Worm (Caenorhabditis elegans) whole organism, mixed stage, embryonic: Measurements from ENCODE around the gene wht-2.
A peak's percentile ranks its signal among the peaks of the same experiment; 100 is the strongest.

Experiments
- M03D4.4 ChIP-seq: sonication (generic microtip); optimal IDR thresholded peaks from 2 replicates; lab custom pipeline; 2017; ENCODE audit warnings: mild to moderate bottlenecking, missing genetic modification characterization, missing compliant biosample characterization
- bed-3 ChIP-seq: fragments of 200-800 bp; sonication (Bioruptor generic); optimal IDR thresholded peaks from 3 replicates; lab custom pipeline; 2018; ENCODE audit warnings: mild to moderate bottlenecking, missing genetic modification characterization, moderate library complexity, missing compliant biosample characterization
- blmp-1 ChIP-seq: fragments of 150-350 bp; optimal IDR thresholded peaks from 2 replicates; lab custom pipeline; 2014; ENCODE audit warnings: missing biosample characterization, missing genetic modification characterization
- ceh-39 ChIP-seq: fragments of 150-350 bp; optimal IDR thresholded peaks from 2 replicates; lab custom pipeline; 2014; ENCODE audit warnings: missing biosample characterization, missing genetic modification characterization
- ceh-43 ChIP-seq: fragments of 200-800 bp; sonication (Bioruptor generic); optimal IDR thresholded peaks from 2 replicates; lab custom pipeline; 2018; ENCODE audit warnings: mild to moderate bottlenecking, missing genetic modification characterization, moderate library complexity, missing compliant biosample characterization
- ceh-83 ChIP-seq: fragments of 200-800 bp; sonication (Bioruptor generic); optimal IDR thresholded peaks from 2 replicates; lab custom pipeline; 2018; ENCODE audit warnings: mild to moderate bottlenecking, missing genetic modification characterization, missing compliant biosample characterization
- ces-1 ChIP-seq: fragments of 150-350 bp; optimal IDR thresholded peaks from 2 replicates; lab custom pipeline; 2014; ENCODE audit warnings: missing biosample characterization, missing genetic modification reagents, missing genetic modification characterization
- cnd-1 ChIP-seq: fragments of 200-800 bp; sonication (Bioruptor generic); optimal IDR thresholded peaks from 2 replicates; lab custom pipeline; 2018; ENCODE audit warnings: mild to moderate bottlenecking, missing genetic modification characterization, missing compliant biosample characterization
- drap-1 ChIP-seq: fragments of 200-800 bp; sonication (Bioruptor generic); optimal IDR thresholded peaks from 3 replicates; lab custom pipeline; 2018; ENCODE audit warnings: mild to moderate bottlenecking, missing genetic modification characterization, missing compliant biosample characterization
- elt-1 ChIP-seq: sonication (generic microtip); optimal IDR thresholded peaks from 2 replicates; lab custom pipeline; 2017; ENCODE audit warnings: missing genetic modification characterization, mild to moderate bottlenecking, missing compliant biosample characterization, antibody characterized with exemption, moderate library complexity, borderline replicate concordance; ENCODE audit not compliant: insufficient read depth
- elt-3 ChIP-seq: fragments of 150-350 bp; optimal IDR thresholded peaks from 2 replicates; lab custom pipeline; 2014; ENCODE audit warnings: missing biosample characterization, missing genetic modification characterization
- flh-1 ChIP-seq: fragments of 200-800 bp; sonication (Bioruptor generic); optimal IDR thresholded peaks from 2 replicates; lab custom pipeline; 2018; ENCODE audit warnings: mild to moderate bottlenecking, missing genetic modification characterization, moderate library complexity, missing compliant biosample characterization
- ham-2 ChIP-seq: fragments of 200-800 bp; sonication (Bioruptor generic); optimal IDR thresholded peaks from 2 replicates; lab custom pipeline; 2018; ENCODE audit warnings: mild to moderate bottlenecking, missing genetic modification characterization, missing compliant biosample characterization
- lin-13 ChIP-seq: fragments of 150-350 bp; optimal IDR thresholded peaks from 2 replicates; lab custom pipeline; 2014; ENCODE audit warnings: missing biosample characterization, missing genetic modification characterization
- lin-32 ChIP-seq: fragments of 200-800 bp; sonication (Bioruptor generic); optimal IDR thresholded peaks from 2 replicates; lab custom pipeline; 2018; ENCODE audit warnings: mild to moderate bottlenecking, missing genetic modification characterization, missing compliant biosample characterization
- lsy-2 ChIP-seq: fragments of 150-350 bp; optimal IDR thresholded peaks from 2 replicates; lab custom pipeline; 2014; ENCODE audit warnings: missing biosample characterization, missing genetic modification characterization
- mab-5 ChIP-seq: fragments of 150-350 bp; optimal IDR thresholded peaks from 2 replicates; lab custom pipeline; 2014; ENCODE audit warnings: missing biosample characterization, missing genetic modification characterization
- mep-1 ChIP-seq: fragments of 150-350 bp; optimal IDR thresholded peaks from 2 replicates; lab custom pipeline; 2017; ENCODE audit warnings: missing biosample characterization, missing genetic modification reagents, missing genetic modification characterization, inconsistent platforms
- mls-2 ChIP-seq: sonication (generic microtip); optimal IDR thresholded peaks from 2 replicates; lab custom pipeline; 2016; ENCODE audit warnings: mild to moderate bottlenecking, missing genetic modification characterization, moderate library complexity, missing compliant biosample characterization
- nhr-12 ChIP-seq: fragments of 150-350 bp; optimal IDR thresholded peaks from 2 replicates; lab custom pipeline; 2014; ENCODE audit warnings: missing biosample characterization, missing genetic modification characterization
- nhr-2 ChIP-seq: fragments of 150-350 bp; optimal IDR thresholded peaks from 2 replicates; lab custom pipeline; 2014; ENCODE audit warnings: missing biosample characterization, missing genetic modification characterization
- nhr-237 ChIP-seq: fragments of 150-350 bp; optimal IDR thresholded peaks from 2 replicates; lab custom pipeline; 2014; ENCODE audit warnings: missing biosample characterization, missing genetic modification characterization
- nhr-28 ChIP-seq: fragments of 150-350 bp; optimal IDR thresholded peaks from 2 replicates; lab custom pipeline; 2014; ENCODE audit warnings: missing biosample characterization, missing genetic modification characterization
- nhr-76 ChIP-seq: sonication (generic microtip); optimal IDR thresholded peaks from 2 replicates; lab custom pipeline; 2017; ENCODE audit warnings: missing biosample characterization, missing genetic modification characterization
- pha-4 ChIP-seq: fragments of 150-350 bp; optimal IDR thresholded peaks from 2 replicates; lab custom pipeline; 2018; ENCODE audit warnings: missing biosample characterization, missing genetic modification reagents, missing genetic modification characterization
- sem-2 ChIP-seq: fragments of 200-800 bp; sonication (Bioruptor generic); optimal IDR thresholded peaks from 2 replicates; lab custom pipeline; 2018; ENCODE audit warnings: mild to moderate bottlenecking, missing genetic modification characterization, missing compliant biosample characterization
- snpc-4 ChIP-seq: fragments of 150-350 bp; optimal IDR thresholded peaks from 2 replicates; lab custom pipeline; 2014; ENCODE audit warnings: missing biosample characterization, missing genetic modification characterization
- sptf-1 ChIP-seq: sonication (generic microtip); optimal IDR thresholded peaks from 2 replicates; lab custom pipeline; 2017; ENCODE audit warnings: mild to moderate bottlenecking, missing genetic modification characterization, moderate library complexity, missing compliant biosample characterization
- tbx-8 ChIP-seq: fragments of 200-800 bp; sonication (Bioruptor generic); optimal IDR thresholded peaks from 2 replicates; lab custom pipeline; 2018; ENCODE audit warnings: mild to moderate bottlenecking, missing genetic modification characterization, moderate library complexity, missing compliant biosample characterization
- unc-120 ChIP-seq: sonication (generic microtip); optimal IDR thresholded peaks from 2 replicates; lab custom pipeline; 2017; ENCODE audit warnings: missing genetic modification characterization, missing compliant biosample characterization; ENCODE audit not compliant: poor library complexity, severe bottlenecking
- unc-39 ChIP-seq: fragments of 150-350 bp; optimal IDR thresholded peaks from 2 replicates; lab custom pipeline; 2014; ENCODE audit warnings: missing biosample characterization, missing genetic modification characterization
- unc-62 ChIP-seq: fragments of 150-350 bp; optimal IDR thresholded peaks from 2 replicates; lab custom pipeline; 2014; ENCODE audit warnings: missing biosample characterization, missing genetic modification reagents, missing genetic modification characterization
- zip-8 ChIP-seq: fragments of 150-350 bp; optimal IDR thresholded peaks from 2 replicates; lab custom pipeline; 2014; ENCODE audit warnings: missing biosample characterization, missing genetic modification characterization
- ztf-11 ChIP-seq: fragments of 150-350 bp; optimal IDR thresholded peaks from 2 replicates; lab custom pipeline; 2014; ENCODE audit warnings: missing biosample characterization, missing genetic modification characterization

The wht-2 gene

ce11 chrIV:11474067-11474466 lies 3.8 kb downstream of the wht-2 start (continued):
- TF ChIP-seq elt-3 (no peak), ceh-83 (GFP tag; lab: Kevin White, UChicago) (peak; percentile 97), mls-2 (tag; lab: Kevin White, UChicago) (peak; percentile 97), blmp-1 (tag; lab: Kevin White, UChicago) (no peak)

ce11 chrIV:11475080-11475479 lies 4.8 kb downstream of the wht-2 start:
- no peak for TF ChIP-seq unc-62 (GFP tag; lab: Kevin White, UChicago)
- TF ChIP-seq sptf-1 (tag; lab: Kevin White, UChicago) = no peak
- TF ChIP-seq bed-3 (GFP tag; lab: Kevin White, UChicago) = no peak
- TF ChIP-seq ces-1 (GFP tag; lab: Kevin White, UChicago) = no peak
- TF ChIP-seq nhr-12 (tag; lab: Kevin White, UChicago) = no peak
- no peak for TF ChIP-seq unc-39 (tag; lab: Kevin White, UChicago)
- no peak for TF ChIP-seq lin-32
- no peak for TF ChIP-seq blmp-1 (tag; lab: Kevin White, UChicago)
- TF ChIP-seq snpc-4 (tag; lab: Kevin White, UChicago) = no peak
- no peak for TF ChIP-seq nhr-237 (tag; lab: Kevin White, UChicago)
- TF ChIP-seq lsy-2 (tag; lab: Kevin White, UChicago) = no peak
- no peak for TF ChIP-seq nhr-2 (tag; lab: Kevin White, UChicago)
- TF ChIP-seq ceh-83 (GFP tag; lab: Kevin White, UChicago) = no peak
- TF ChIP-seq nhr-28 = no peak
- no peak for TF ChIP-seq sem-2 (GFP tag; lab: Kevin White, UChicago)
- no peak for TF ChIP-seq elt-1 (tag; lab: Kevin White, UChicago)
- TF ChIP-seq ceh-43 = no peak

- TF ChIP-seq flh-1 (GFP tag; lab: Kevin White, UChicago) (no peak), unc-62 (GFP tag; lab: Kevin White, UChicago) (no peak), lin-13 (tag; lab: Kevin White, UChicago) (no peak), nhr-237 (tag; lab: Kevin White, UChicago) (no peak), ztf-11 (tag; lab: Kevin White, UChicago) (no peak), elt-1 (tag; lab: Kevin White, UChicago) (no peak), ham-2 (GFP tag; lab: Kevin White, UChicago) (no peak), nhr-76 (tag; lab: Kevin White, UChicago) (no peak), bed-3 (GFP tag; lab: Kevin White, UChicago) (no peak), snpc-4 (tag; lab: Kevin White, UChicago) (no peak), nhr-28 (no peak), mab-5 (tag; lab: Kevin White, UChicago) (no peak), lin-32 (no peak), elt-3 (no peak), ces-1 (GFP tag; lab: Kevin White, UChicago) (no peak)
These were observed 8.9 kb downstream of the wht-2 start, which contains the start of gene catp-8 for ce11 chrIV:11479095-11479494. TSS of gene catp-8 (minus strand) at chrIV:11479251.

ce11 chrIV:11480027-11480896 lies 10.0 kb downstream of the wht-2 start, which contains the start of the genes mbf-1 and nse-4:
TSS of gene mbf-1 (minus strand) at chrIV:11480369.
TSS of gene nse-4 (plus strand) at chrIV:11480846.
- TF ChIP-seq nhr-12 (tag; lab: Kevin White, UChicago) (no peak), zip-8 (no peak), nhr-237 (tag; lab: Kevin White, UChicago) (peak; percentile 34), unc-62 (GFP tag; lab: Kevin White, UChicago) (no peak), lin-32 (no peak), sptf-1 (tag; lab: Kevin White, UChicago) (no peak), flh-1 (GFP tag; lab: Kevin White, UChicago) (no peak), ztf-11 (tag; lab: Kevin White, UChicago) (no peak), lsy-2 (tag; lab: Kevin White, UChicago) (peak; percentile 55), bed-3 (GFP tag; lab: Kevin White, UChicago) (no peak), sem-2 (GFP tag; lab: Kevin White, UChicago) (no peak), unc-120 (tag; lab: Kevin White, UChicago) (no peak), pha-4 (no peak), lin-13 (tag; lab: Kevin White, UChicago) (peak; percentile 45), drap-1 (no peak), elt-3 (no peak), mls-2 (tag; lab: Kevin White, UChicago) (peak; percentile 11), ces-1 (GFP tag; lab: Kevin White, UChicago) (peak; percentile 49), tbx-8 (no peak), mab-5 (tag; lab: Kevin White, UChicago) (peak; percentile 72), cnd-1 (no peak), nhr-28 (no peak), nhr-2 (tag; lab: Kevin White, UChicago) (no peak), ceh-43 (no peak), blmp-1 (tag; lab: Kevin White, UChicago) (no peak), elt-1 (tag; lab: Kevin White, UChicago) (no peak), ceh-39 (no peak), mep-1 (tag; lab: Kevin White, UChicago) (peak; percentile 75), ham-2 (GFP tag; lab: Kevin White, UChicago) (no peak), snpc-4 (tag; lab: Kevin White, UChicago) (no peak), nhr-76 (tag; lab: Kevin White, UChicago) (no peak), unc-39 (tag; lab: Kevin White, UChicago) (no peak), M03D4.4 (tag; lab: Kevin White, UChicago) (no peak), ceh-83 (GFP tag; lab: Kevin White, UChicago) (no peak)
